Fruit fly (Drosophila melanogaster) whole organism, embryonic: ENCODE results near the gene CG9316.

Experiments
- CG10209 ChIP-seq: fragments of 200-800 bp; sonication (Bioruptor generic); optimal IDR thresholded peaks from 3 replicates; lab custom pipeline; 2017; ENCODE audit warnings: missing biosample characterization, mild to moderate bottlenecking, missing genetic modification characterization, missing genetic modification reagents
- CG1024 ChIP-seq: fragments of 200-800 bp; sonication (Bioruptor generic); IDR thresholded peaks from 2 replicates; pipeline ENCODE4 v1.3.6; 2022; ENCODE audit warnings: missing biosample characterization, missing genetic modification characterization
- CG10565 ChIP-seq: fragments of 200-800 bp; sonication (Bioruptor generic); optimal IDR thresholded peaks from 3 replicates; lab custom pipeline; 2016; ENCODE audit warnings: missing biosample characterization, mild to moderate bottlenecking, missing genetic modification characterization
- CG11695 ChIP-seq: fragments of 200-800 bp; sonication (Bioruptor generic); IDR thresholded peaks from 3 replicates; pipeline ENCODE4 v1.3.6; 2022; ENCODE audit warnings: missing biosample characterization, missing genetic modification characterization
- CG1233 ChIP-seq: fragments of 200-800 bp; sonication (Bioruptor generic); optimal IDR thresholded peaks from 4 replicates; lab custom pipeline; 2018; ENCODE audit warnings: missing biosample characterization, mild to moderate bottlenecking, missing genetic modification characterization
- CG14050 ChIP-seq: fragments of 200-800 bp; sonication (Bioruptor generic); IDR thresholded peaks from 3 replicates; pipeline ENCODE4 v1.3.6; 2022; ENCODE audit warnings: missing biosample characterization, missing genetic modification characterization
- CG14710 ChIP-seq: fragments of 200-800 bp; sonication (Bioruptor generic); optimal IDR thresholded peaks from 3 replicates; lab custom pipeline; 2019; ENCODE audit warnings: missing biosample characterization, mild to moderate bottlenecking, missing genetic modification characterization, moderate library complexity
- CG17912 ChIP-seq: fragments of 200-800 bp; sonication (Bioruptor generic); optimal IDR thresholded peaks from 2 replicates; lab custom pipeline; 2018; ENCODE audit warnings: missing biosample characterization, mild to moderate bottlenecking, missing genetic modification characterization
- CG18011 ChIP-seq: fragments of 200-800 bp; sonication (Bioruptor generic); optimal IDR thresholded peaks from 2 replicates; lab custom pipeline; 2017; ENCODE audit warnings: missing biosample characterization, missing genetic modification characterization, mild to moderate bottlenecking, moderate library complexity, missing genotype
- CG30020 ChIP-seq: fragments of 200-800 bp; optimal IDR thresholded peaks from 2 replicates; lab custom pipeline; 2019; ENCODE audit warnings: missing biosample characterization, mild to moderate bottlenecking, missing genetic modification characterization, moderate library complexity
- CG32772 ChIP-seq: fragments of 200-800 bp; sonication (Bioruptor generic); IDR thresholded peaks from 2 replicates; pipeline ENCODE4 v1.3.6; 2022; ENCODE audit warnings: missing biosample characterization, missing genetic modification characterization
- CG34224 ChIP-seq: fragments of 200-800 bp; sonication (Bioruptor generic); IDR thresholded peaks from 3 replicates; pipeline ENCODE4 v1.3.6; 2022; ENCODE audit warnings: missing biosample characterization, missing genetic modification characterization; ENCODE audit not compliant: partially characterized antibody
- CG42726 ChIP-seq: fragments of 200-800 bp; sonication (Bioruptor generic); IDR thresholded peaks from 2 replicates; pipeline ENCODE4 v1.3.6; 2022; ENCODE audit warnings: missing biosample characterization, missing genetic modification characterization; ENCODE audit not compliant: partially characterized antibody
- CG6272 ChIP-seq: fragments of 200-800 bp; sonication (Bioruptor generic); IDR thresholded peaks from 2 replicates; pipeline ENCODE4 v1.3.6; 2022; ENCODE audit warnings: missing biosample characterization, missing genetic modification characterization
- CG7271 ChIP-seq: fragments of 200-800 bp; sonication (Bioruptor generic); optimal IDR thresholded peaks from 2 replicates; lab custom pipeline; 2018; ENCODE audit warnings: missing biosample characterization, mild to moderate bottlenecking, missing genetic modification characterization, moderate library complexity
- CG7786 ChIP-seq: fragments of 200-800 bp; sonication (Bioruptor generic); optimal IDR thresholded peaks from 2 replicates; lab custom pipeline; 2016; ENCODE audit warnings: missing biosample characterization, missing genetic modification characterization
- CG8281 ChIP-seq: fragments of 200-800 bp; sonication (Bioruptor generic); optimal IDR thresholded peaks from 2 replicates; lab custom pipeline; 2018; ENCODE audit warnings: missing biosample characterization, mild to moderate bottlenecking, missing genetic modification characterization, moderate library complexity
- CG9437 ChIP-seq: fragments of 200-800 bp; sonication (Bioruptor generic); optimal IDR thresholded peaks from 2 replicates; lab custom pipeline; 2018; ENCODE audit warnings: missing biosample characterization, mild to moderate bottlenecking, missing genetic modification characterization
- Chrac-16 ChIP-seq: fragments of 200-800 bp; sonication (Bioruptor generic); optimal IDR thresholded peaks from 3 replicates; lab custom pipeline; 2016; ENCODE audit warnings: missing biosample characterization, missing genetic modification characterization
- CkIIα-i1 ChIP-seq: fragments of 200-800 bp; sonication (Bioruptor generic); IDR thresholded peaks from 2 replicates; pipeline ENCODE4 v1.3.6; 2022; ENCODE audit warnings: missing biosample characterization, missing genetic modification characterization
- Dfd ChIP-seq, 2 experiments: fragments of >200 bp; optimal IDR thresholded peaks; 2 replicates each; lab custom pipeline; 2017; ENCODE audit warnings: missing biosample characterization in 2 of 2, missing genetic modification characterization in 2 of 2
- Doc3 ChIP-seq: fragments of 200-800 bp; sonication (Bioruptor generic); IDR thresholded peaks from 3 replicates; pipeline ENCODE4 v1.3.6; 2022; ENCODE audit warnings: missing biosample characterization, missing genetic modification characterization; ENCODE audit not compliant: partially characterized antibody
- Drgx ChIP-seq: fragments of 200-800 bp; sonication (Bioruptor generic); IDR thresholded peaks from 2 replicates; pipeline ENCODE4 v1.3.6; 2022; ENCODE audit warnings: missing biosample characterization, missing genetic modification characterization
- H15 ChIP-seq: fragments of 200-800 bp; sonication (Bioruptor generic); IDR thresholded peaks from 3 replicates; pipeline ENCODE4 v1.3.6; 2022; ENCODE audit warnings: missing biosample characterization, missing genetic modification characterization
- HmgD ChIP-seq: fragments of 200-800 bp; sonication (Bioruptor generic); optimal IDR thresholded peaks from 3 replicates; lab custom pipeline; 2016; ENCODE audit warnings: missing biosample characterization, missing genetic modification characterization
- Jarid2 ChIP-seq: fragments of 200-800 bp; sonication (Bioruptor generic); optimal IDR thresholded peaks from 3 replicates; lab custom pipeline; 2017; ENCODE audit warnings: mild to moderate bottlenecking, missing biosample characterization, missing genetic modification reagents, missing genetic modification characterization
- Med ChIP-seq: fragments of 200-800 bp; sonication (Bioruptor generic); peaks from one replicate; lab custom pipeline; 2016; ENCODE audit warnings: missing biosample characterization, missing genetic modification characterization, mild to moderate bottlenecking, inconsistent platforms, moderate library complexity
- Neu2 ChIP-seq: fragments of 200-800 bp; sonication (Bioruptor generic); optimal IDR thresholded peaks from 3 replicates; lab custom pipeline; 2016; ENCODE audit warnings: missing biosample characterization, missing genetic modification characterization, borderline replicate concordance
- Opbp ChIP-seq: fragments of 200-800 bp; sonication (Bioruptor generic); IDR thresholded peaks from 3 replicates; pipeline ENCODE4 v1.3.6; 2022; ENCODE audit warnings: missing biosample characterization, missing genetic modification characterization; ENCODE audit not compliant: partially characterized antibody
- Ptx1 ChIP-seq: fragments of 200-800 bp; sonication (Bioruptor generic); IDR thresholded peaks from 2 replicates; pipeline ENCODE4 v1.3.6; 2022; ENCODE audit warnings: missing biosample characterization, missing genetic modification characterization
- Six4 ChIP-seq: fragments of 200-800 bp; sonication (Bioruptor generic); optimal IDR thresholded peaks from 2 replicates; lab custom pipeline; 2016; ENCODE audit warnings: missing biosample characterization, missing genetic modification characterization
- Trl ChIP-seq, 3 experiments: fragments of >200 bp in 2 of 3; fragments of 200-800 bp in 1 of 3; sonication (Bioruptor generic) in 1 of 3; optimal IDR thresholded peaks; 2 replicates in 1 of 3; 3 replicates in 2 of 3; lab custom pipeline; 2016 to 2017; ENCODE audit warnings: missing biosample characterization in 1 of 3, missing genetic modification characterization in 1 of 3
- ase ChIP-seq: fragments of 200-800 bp; sonication (Bioruptor generic); IDR thresholded peaks from 3 replicates; pipeline ENCODE4 v1.3.6; 2022; ENCODE audit warnings: missing biosample characterization, missing genetic modification characterization
- bab2 ChIP-seq: fragments of 200-800 bp; sonication (Bioruptor generic); optimal IDR thresholded peaks from 2 replicates; lab custom pipeline; 2016; ENCODE audit warnings: missing biosample characterization, missing genetic modification characterization
- bcd ChIP-seq: fragments of 200-800 bp; sonication (Bioruptor generic); optimal IDR thresholded peaks from 2 replicates; lab custom pipeline; 2017; ENCODE audit warnings: missing biosample characterization, mild to moderate bottlenecking, missing genetic modification characterization
- ci ChIP-seq: fragments of 200-800 bp; sonication (Bioruptor generic); IDR thresholded peaks from 3 replicates; pipeline ENCODE4 v1.3.6; 2022; ENCODE audit warnings: missing biosample characterization, missing genetic modification characterization
- cwo ChIP-seq: fragments of 200-800 bp; sonication (Bioruptor generic); optimal IDR thresholded peaks from 3 replicates; lab custom pipeline; 2017; ENCODE audit warnings: missing biosample characterization, missing genetic modification characterization, mild to moderate bottlenecking, moderate library complexity, missing genetic modification reagents
- dan ChIP-seq: fragments of 200-800 bp; sonication (Bioruptor generic); IDR thresholded peaks from 2 replicates; pipeline ENCODE4 v1.3.6; 2022; ENCODE audit warnings: missing biosample characterization, missing genetic modification characterization
- en ChIP-seq: fragments of 200-800 bp; sonication (Bioruptor generic); optimal IDR thresholded peaks from 2 replicates; lab custom pipeline; 2016; ENCODE audit warnings: missing biosample characterization, missing genetic modification characterization
- gfzf ChIP-seq: fragments of 200-800 bp; sonication (Bioruptor generic); optimal IDR thresholded peaks from 2 replicates; lab custom pipeline; 2016; ENCODE audit warnings: missing biosample characterization, mild to moderate bottlenecking, missing genetic modification characterization, moderate library complexity
- luna ChIP-seq: fragments of 200-800 bp; sonication (Bioruptor generic); optimal IDR thresholded peaks from 2 replicates; lab custom pipeline; 2016; ENCODE audit warnings: missing biosample characterization, missing genetic modification characterization
- org-1 ChIP-seq: fragments of 200-800 bp; sonication (Bioruptor generic); optimal IDR thresholded peaks from 2 replicates; lab custom pipeline; 2017; ENCODE audit warnings: missing biosample characterization, missing genetic modification characterization
- p53 ChIP-seq: fragments of 200-800 bp; sonication (Bioruptor generic); optimal IDR thresholded peaks from 2 replicates; lab custom pipeline; 2016; ENCODE audit warnings: missing biosample characterization, missing genetic modification characterization
- pum ChIP-seq: fragments of 200-800 bp; sonication (Bioruptor generic); optimal IDR thresholded peaks from 2 replicates; lab custom pipeline; 2016; ENCODE audit warnings: missing biosample characterization, missing genetic modification characterization
- sc ChIP-seq, 3 experiments: fragments of >200 bp in 2 of 3; fragments of 200-800 bp in 1 of 3; sonication (Bioruptor generic) in 1 of 3; optimal IDR thresholded peaks; 2 replicates in 2 of 3; 3 replicates in 1 of 3; lab custom pipeline; 2017; ENCODE audit warnings: mild to moderate bottlenecking in 1 of 3, missing biosample characterization in 1 of 3, missing genetic modification characterization in 1 of 3, missing genetic modification reagents in 1 of 3
- shn ChIP-seq: fragments of 200-800 bp; sonication (Bioruptor generic); optimal IDR thresholded peaks from 3 replicates; lab custom pipeline; 2016; ENCODE audit warnings: missing biosample characterization, missing genetic modification characterization
- so ChIP-seq: fragments of 200-800 bp; sonication (Bioruptor generic); IDR thresholded peaks from 3 replicates; pipeline ENCODE4 v1.3.6; 2022; ENCODE audit warnings: missing biosample characterization, missing genetic modification characterization
- tgo ChIP-seq: fragments of 200-800 bp; sonication (Bioruptor generic); IDR thresholded peaks from 3 replicates; pipeline ENCODE4 v1.3.6; 2022; ENCODE audit warnings: missing biosample characterization, missing genetic modification characterization
- twi ChIP-seq: fragments of 200-800 bp; optimal IDR thresholded peaks from 2 replicates; lab custom pipeline; 2019; ENCODE audit warnings: missing biosample characterization, mild to moderate bottlenecking, missing genetic modification characterization, moderate library complexity

CG9316 gene

dm6 chr2L:20681648-20682098 is 44.7 kb downstream of the CG9316 start, which contains the start of gene Cen (continued):
- TF ChIP-seq Neu2 (GFP tag; lab: Kevin White, UChicago): no peak
- TF ChIP-seq CG18011 (GFP tag; lab: Kevin White, UChicago): no peak
- TF ChIP-seq cwo: no peak
- TF ChIP-seq CG14050: 0 out of 3 replicates have a peak, but pooled peaks have one; percentile 34
- no peak for TF ChIP-seq twi (tag; lab: Kevin White, UChicago)
- no peak for TF ChIP-seq bab2 (GFP tag; lab: Kevin White, UChicago)
- TF ChIP-seq org-1 (GFP tag; lab: Kevin White, UChicago): no peak
- TF ChIP-seq en (GFP tag; lab: Kevin White, UChicago): no peak
- no peak for TF ChIP-seq dan (GFP tag; lab: Robert Waterston, UW)
- no peak for TF ChIP-seq CG1233
- no peak for TF ChIP-seq HmgD
- TF ChIP-seq Med: peak; percentile 89
- peak; percentile 36 for TF ChIP-seq CG9437 (GFP tag; lab: Kevin White, UChicago)
- TF ChIP-seq so (GFP tag; lab: Robert Waterston, UW): no peak
- TF ChIP-seq pum (GFP tag; lab: Kevin White, UChicago): peak; percentile 4
- TF ChIP-seq Doc3 (GFP tag; lab: Robert Waterston, UW): no peak
- peak; percentile 56; the same call in 1 of the 2 replicates for TF ChIP-seq Ptx1 (GFP tag; lab: Robert Waterston, UW)
- TF ChIP-seq sc (optimal IDR thresholded peaks at IDR 0.05; lab: Kevin White, UChicago): no peak
- no peak for TF ChIP-seq sc (GFP tag; optimal IDR thresholded peaks at IDR 0.05; lab: Kevin White, UChicago)
- TF ChIP-seq CG17912: no peak
- no peak; the same call in 1 of the 2 replicates for TF ChIP-seq Drgx (GFP tag; lab: Robert Waterston, UW)
- no peak for TF ChIP-seq ase (GFP tag; lab: Robert Waterston, UW)
- no peak for TF ChIP-seq CG10565 (GFP tag; lab: Kevin White, UChicago)
- TF ChIP-seq p53 (GFP tag; lab: Kevin White, UChicago): no peak
- no peak for TF ChIP-seq Trl (optimal IDR thresholded peaks at IDR 0.05; lab: Kevin White, UChicago)
- TF ChIP-seq Trl (GFP tag; optimal IDR thresholded peaks at IDR 0.05; lab: Kevin White, UChicago): peak; percentile 32
- TF ChIP-seq shn (GFP tag; lab: Kevin White, UChicago): peak; percentile 27
- peak; percentile 60 for TF ChIP-seq CG32772 (GFP tag; lab: Robert Waterston, UW)
- TF ChIP-seq CG42726 (GFP tag; lab: Robert Waterston, UW): no peak
- TF ChIP-seq ci (GFP tag; lab: Robert Waterston, UW): no peak; the same call in 2 of the 3 replicates
- TF ChIP-seq Chrac-16 (GFP tag; lab: Kevin White, UChicago): peak; percentile 20
- 0 out of 2 replicates have a peak, but pooled peaks have one; percentile 20 for TF ChIP-seq CG1024
- no peak for TF ChIP-seq luna (GFP tag; lab: Kevin White, UChicago)
- no peak for TF ChIP-seq CkIIα-i1
- no peak for TF ChIP-seq CG7786
- TF ChIP-seq Dfd (GFP tag; optimal IDR thresholded peaks at IDR 0.05; lab: Kevin White, UChicago): no peak
- TF ChIP-seq CG7271 (tag; lab: Kevin White, UChicago): peak; percentile 1
- TF ChIP-seq CG30020 (tag; lab: Kevin White, UChicago): no peak
- peak; percentile 59 for TF ChIP-seq gfzf (GFP tag; lab: Kevin White, UChicago)
- no peak for TF ChIP-seq CG8281
- no peak for TF ChIP-seq CG34224
- no peak for TF ChIP-seq Opbp
- TF ChIP-seq CG14710: peak; percentile 22
- no peak for TF ChIP-seq Jarid2 (GFP tag; lab: Kevin White, UChicago)
- peak; percentile 18 for TF ChIP-seq CG10209 (GFP tag; lab: Kevin White, UChicago)
- TF ChIP-seq H15: no peak
- TF ChIP-seq bcd: peak; percentile 39
- TF ChIP-seq CG11695 (GFP tag; lab: Robert Waterston, UW): no peak
- no peak for TF ChIP-seq CG6272 (GFP tag; lab: Robert Waterston, UW)
- TF ChIP-seq tgo (GFP tag; lab: Robert Waterston, UW): 0 out of 3 replicates have a peak, but pooled peaks have one; percentile 34
- no peak for TF ChIP-seq Six4 (GFP tag; lab: Kevin White, UChicago)
